Worm (Caenorhabditis elegans): Measurements from ENCODE around the gene K09E9.7.

DNA sequence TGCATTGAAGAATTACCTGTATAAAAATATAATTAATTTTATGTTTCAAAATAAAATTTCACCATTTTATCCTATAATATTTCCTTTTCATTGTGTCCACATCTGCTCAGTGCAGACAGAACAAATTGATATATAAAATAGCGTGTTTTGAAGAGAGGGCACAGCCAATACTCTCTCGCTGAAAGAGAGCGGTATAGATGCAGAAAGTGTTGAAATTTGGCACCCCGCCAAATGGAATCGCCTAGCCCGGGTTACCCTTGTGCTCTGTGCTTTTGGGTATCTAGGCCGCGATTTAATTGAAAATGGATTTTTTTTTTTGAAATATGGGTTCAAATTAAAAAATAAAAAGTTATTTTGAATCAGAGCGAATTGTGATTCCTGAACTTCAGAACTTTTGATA, 23.5 kb upstream of the K09E9.7 start:
- TF ChIP-seq aly-1 (tag; optimal IDR thresholded peaks at IDR 0.05) (no peak), tbx-11 (GFP tag; IDR thresholded peaks at IDR 0.05) (no peak), tra-4 (tag; optimal IDR thresholded peaks at IDR 0.05) (no peak), flt-1 (GFP tag; IDR thresholded peaks at IDR 0.05) (no peak), B0310.2 (tag; optimal IDR thresholded peaks at IDR 0.05) (no peak), ceh-13 (GFP tag; optimal IDR thresholded peaks at IDR 0.05) (no peak)

Data from whole organism, early embryonic.